Worm (Caenorhabditis elegans): ENCODE data around the gene dhhc-14.

DNA sequence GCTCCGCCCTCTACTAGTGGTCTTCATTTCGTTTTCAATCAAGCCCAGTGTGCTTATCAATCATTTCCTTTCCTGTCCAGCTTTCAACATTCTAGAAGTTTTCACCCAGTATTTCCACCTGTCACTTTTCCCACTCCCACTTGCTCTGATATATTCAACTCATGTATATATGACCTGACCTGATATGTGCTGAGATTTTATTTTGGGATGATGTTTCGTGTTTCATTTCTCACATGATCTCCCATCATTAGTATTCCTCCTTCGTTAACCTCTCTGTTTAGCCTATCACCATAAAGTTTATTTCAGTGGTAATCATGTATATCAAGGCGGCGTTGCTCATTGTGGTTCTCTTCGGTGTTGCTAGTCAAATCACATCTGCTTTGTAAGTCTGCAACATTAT is 40.8 kb downstream of the dhhc-14 start, which contains the start of gene nlp-7:
- no peak for TF ChIP-seq nhr-11 (tag; optimal IDR thresholded peaks at IDR 0.05)
- TF ChIP-seq nhr-76 (tag; optimal IDR thresholded peaks at IDR 0.05): no peak
- TF ChIP-seq nhr-237 (tag; optimal IDR thresholded peaks at IDR 0.05): no peak
- no peak for TF ChIP-seq egl-5 (tag; optimal IDR thresholded peaks at IDR 0.05)
- no peak for TF ChIP-seq ceh-28 (tag; optimal IDR thresholded peaks at IDR 0.05)
- no peak for TF ChIP-seq snpc-4 (tag; optimal IDR thresholded peaks at IDR 0.05)
- TF ChIP-seq pqm-1 (tag; optimal IDR thresholded peaks at IDR 0.05): no peak
- TF ChIP-seq elt-2 (tag; optimal IDR thresholded peaks at IDR 0.05): no peak
- no peak for TF ChIP-seq jun-1 (tag; optimal IDR thresholded peaks at IDR 0.05)
- TF ChIP-seq fos-1 (tag; optimal IDR thresholded peaks at IDR 0.05): no peak
- TF ChIP-seq nhr-77 (tag; optimal IDR thresholded peaks at IDR 0.05): no peak
- TF ChIP-seq nfya-1 (tag; optimal IDR thresholded peaks at IDR 0.05; ENCODE audit: insufficient read depth): no peak
- TF ChIP-seq mdl-1 (tag; optimal IDR thresholded peaks at IDR 0.05): no peak
